Fruit fly (Drosophila melanogaster): ENCODE measurements around the gene CG5265.

The CG5265 gene

dm6 chr3R:17125339-17126044, 13.3 kb upstream of the CG5265 start, which contains the start of gene cher:
Gene cher (minus strand): TSS chr3R:17125389.
- TF ChIP-seq ttk (optimal IDR thresholded peaks at IDR 0.05) (no peak), insv (optimal IDR thresholded peaks at IDR 0.05) (no peak), psq (optimal IDR thresholded peaks at IDR 0.05) (no peak), Myc (optimal IDR thresholded peaks at IDR 0.05) (no peak), Sin3A (optimal IDR thresholded peaks at IDR 0.05) (no peak), h (optimal IDR thresholded peaks at IDR 0.05) (no peak)

- TF ChIP-seq insv (optimal IDR thresholded peaks at IDR 0.05) = no peak
- TF ChIP-seq h (optimal IDR thresholded peaks at IDR 0.05) = no peak
- TF ChIP-seq Myc (optimal IDR thresholded peaks at IDR 0.05) = no peak
- TF ChIP-seq psq (optimal IDR thresholded peaks at IDR 0.05) = no peak
- TF ChIP-seq Sin3A (optimal IDR thresholded peaks at IDR 0.05) = no peak
- TF ChIP-seq ttk (optimal IDR thresholded peaks at IDR 0.05) = no peak
Observed at dm6 chr3R:17126838-17127237, 12.0 kb upstream of the CG5265 start, which contains the start of the genes CG17477 and CG31269. Gene CG17477 (minus strand): TSS chr3R:17126938. Gene CG31269 (plus strand): TSS chr3R:17127126.

- TF ChIP-seq Sin3A (optimal IDR thresholded peaks at IDR 0.05) (no peak), insv (optimal IDR thresholded peaks at IDR 0.05) (no peak), Myc (optimal IDR thresholded peaks at IDR 0.05) (no peak), psq (optimal IDR thresholded peaks at IDR 0.05) (no peak), ttk (optimal IDR thresholded peaks at IDR 0.05) (no peak), h (optimal IDR thresholded peaks at IDR 0.05) (no peak)
Observed at dm6 chr3R:17127912-17128311, 10.9 kb upstream of the CG5265 start, which contains the start of gene CG31265. Gene CG31265 (plus strand): TSS chr3R:17128212.

- TF ChIP-seq h (optimal IDR thresholded peaks at IDR 0.05) = no peak
- no peak for TF ChIP-seq ttk (optimal IDR thresholded peaks at IDR 0.05)
- TF ChIP-seq insv (optimal IDR thresholded peaks at IDR 0.05) = no peak
- TF ChIP-seq psq (optimal IDR thresholded peaks at IDR 0.05) = no peak
- TF ChIP-seq Myc (optimal IDR thresholded peaks at IDR 0.05) = no peak
- TF ChIP-seq Sin3A (optimal IDR thresholded peaks at IDR 0.05) = no peak
Observed at dm6 chr3R:17130326-17130725, 8.5 kb upstream of the CG5265 start, which contains the start of gene CG17475. Gene CG17475 (minus strand): TSS chr3R:17130426.

- TF ChIP-seq Myc (optimal IDR thresholded peaks at IDR 0.05) (no peak), Sin3A (optimal IDR thresholded peaks at IDR 0.05) (no peak), h (optimal IDR thresholded peaks at IDR 0.05) (no peak), insv (optimal IDR thresholded peaks at IDR 0.05) (no peak), ttk (optimal IDR thresholded peaks at IDR 0.05) (no peak), psq (optimal IDR thresholded peaks at IDR 0.05) (no peak)
Observed at dm6 chr3R:17132098-17132712, 6.6 kb upstream of the CG5265 start, which contains the start of the genes CG4053 and CG31266. Gene CG4053 (minus strand): TSS chr3R:17132198. Gene CG31266 (plus strand): TSS chr3R:17132662.

dm6 chr3R:17133897-17134296, 4.9 kb upstream of the CG5265 start, which contains the start of gene CG31267:
Gene CG31267 (plus strand): TSS chr3R:17134197.
- no peak for TF ChIP-seq insv (optimal IDR thresholded peaks at IDR 0.05)
- no peak for TF ChIP-seq ttk (optimal IDR thresholded peaks at IDR 0.05)
- TF ChIP-seq psq (optimal IDR thresholded peaks at IDR 0.05) = no peak
- no peak for TF ChIP-seq Sin3A (optimal IDR thresholded peaks at IDR 0.05)
- TF ChIP-seq Myc (optimal IDR thresholded peaks at IDR 0.05) = no peak
- TF ChIP-seq h (optimal IDR thresholded peaks at IDR 0.05) = no peak

- TF ChIP-seq insv (optimal IDR thresholded peaks at IDR 0.05) (no peak), psq (optimal IDR thresholded peaks at IDR 0.05) (no peak), h (optimal IDR thresholded peaks at IDR 0.05) (no peak), Sin3A (optimal IDR thresholded peaks at IDR 0.05) (no peak), Myc (optimal IDR thresholded peaks at IDR 0.05) (no peak), ttk (optimal IDR thresholded peaks at IDR 0.05) (no peak)
Observed at dm6 chr3R:17135747-17136146, 3.1 kb upstream of the CG5265 start, which contains the start of gene CG5246. Gene CG5246 (plus strand): TSS chr3R:17136111.

dm6 chr3R:17137593-17137992, 1.2 kb upstream of the CG5265 start, which contains the start of gene CG5255:
Gene CG5255 (plus strand): TSS chr3R:17137893.
- TF ChIP-seq insv (optimal IDR thresholded peaks at IDR 0.05) (no peak), psq (optimal IDR thresholded peaks at IDR 0.05) (no peak), Sin3A (optimal IDR thresholded peaks at IDR 0.05) (no peak), ttk (optimal IDR thresholded peaks at IDR 0.05) (no peak), Myc (optimal IDR thresholded peaks at IDR 0.05) (no peak), h (optimal IDR thresholded peaks at IDR 0.05) (no peak)

- TF ChIP-seq Myc (optimal IDR thresholded peaks at IDR 0.05) = no peak
- TF ChIP-seq insv (optimal IDR thresholded peaks at IDR 0.05) = no peak
- no peak for TF ChIP-seq ttk (optimal IDR thresholded peaks at IDR 0.05)
- TF ChIP-seq Sin3A (optimal IDR thresholded peaks at IDR 0.05) = no peak
- TF ChIP-seq h (optimal IDR thresholded peaks at IDR 0.05) = no peak
- no peak for TF ChIP-seq psq (optimal IDR thresholded peaks at IDR 0.05)
Observed at dm6 chr3R:17142304-17142703, 3.5 kb downstream of the CG5265 start, which contains the start of gene TwdlW. Gene TwdlW (minus strand): TSS chr3R:17142404.

- TF ChIP-seq Sin3A (optimal IDR thresholded peaks at IDR 0.05) (no peak), Myc (optimal IDR thresholded peaks at IDR 0.05) (no peak), ttk (optimal IDR thresholded peaks at IDR 0.05) (no peak), h (optimal IDR thresholded peaks at IDR 0.05) (no peak), psq (optimal IDR thresholded peaks at IDR 0.05) (no peak), insv (optimal IDR thresholded peaks at IDR 0.05) (no peak)
Observed at dm6 chr3R:17147647-17148244, 8.9 kb downstream of the CG5265 start.

dm6 chr3R:17149080-17149746, 10.4 kb downstream of the CG5265 start, which contains the start of the genes m-cup and Det:
Gene m-cup (minus strand): TSS chr3R:17149412.
Gene Det (plus strand): TSS chr3R:17149667.
- TF ChIP-seq Myc (optimal IDR thresholded peaks at IDR 0.05) = no peak
- TF ChIP-seq h (optimal IDR thresholded peaks at IDR 0.05) = no peak
- no peak for TF ChIP-seq ttk (optimal IDR thresholded peaks at IDR 0.05)
- no peak for TF ChIP-seq psq (optimal IDR thresholded peaks at IDR 0.05)
- no peak for TF ChIP-seq Sin3A (optimal IDR thresholded peaks at IDR 0.05)
- TF ChIP-seq insv (optimal IDR thresholded peaks at IDR 0.05) = no peak
